Fruit fly (Drosophila melanogaster) whole organism, embryonic: ENCODE data around the gene Snapin.

Source experiments
- Aef1 ChIP-seq: fragments of 200-800 bp; sonication (Bioruptor generic); IDR thresholded peaks from 3 replicates; pipeline ENCODE4 v1.3.6; 2022; ENCODE audit warnings: missing biosample characterization, missing genetic modification characterization
- C15 ChIP-seq: fragments of 200-800 bp; sonication (Bioruptor generic); IDR thresholded peaks from 3 replicates; pipeline ENCODE4 v1.3.6; 2022; ENCODE audit warnings: missing biosample characterization, missing genetic modification characterization
- CG10654 ChIP-seq: fragments of 200-800 bp; sonication (Bioruptor generic); optimal IDR thresholded peaks from 2 replicates; lab custom pipeline; 2016; ENCODE audit warnings: missing biosample characterization, missing genetic modification characterization
- CG11398 ChIP-seq: fragments of 200-800 bp; sonication (Bioruptor generic); optimal IDR thresholded peaks from 2 replicates; lab custom pipeline; 2016; ENCODE audit warnings: missing biosample characterization, missing genetic modification characterization
- CG12155 ChIP-seq: fragments of 200-800 bp; sonication (Bioruptor generic); optimal IDR thresholded peaks from 3 replicates; lab custom pipeline; 2016; ENCODE audit warnings: missing biosample characterization, missing genetic modification characterization
- CG12659 ChIP-seq: fragments of 200-800 bp; sonication (Bioruptor generic); optimal IDR thresholded peaks from 3 replicates; lab custom pipeline; 2017; ENCODE audit warnings: mild to moderate bottlenecking, missing biosample characterization, missing genetic modification reagents, missing genetic modification characterization
- CG13296 ChIP-seq: fragments of 200-800 bp; sonication (Bioruptor generic); optimal IDR thresholded peaks from 3 replicates; lab custom pipeline; 2018; ENCODE audit warnings: missing biosample characterization, mild to moderate bottlenecking, missing genetic modification characterization
- CG14667 ChIP-seq: fragments of 200-800 bp; sonication (Bioruptor generic); IDR thresholded peaks from 2 replicates; pipeline ENCODE4 v1.3.6; 2022; ENCODE audit warnings: missing biosample characterization, missing genetic modification characterization
- CG16863 ChIP-seq: fragments of 200-800 bp; sonication (Bioruptor generic); optimal IDR thresholded peaks from 3 replicates; lab custom pipeline; 2016; ENCODE audit warnings: missing biosample characterization, missing genetic modification characterization
- CG18011 ChIP-seq: fragments of 200-800 bp; sonication (Bioruptor generic); optimal IDR thresholded peaks from 2 replicates; lab custom pipeline; 2017; ENCODE audit warnings: missing biosample characterization, missing genetic modification characterization, mild to moderate bottlenecking, moderate library complexity, missing genotype
- CG2116 ChIP-seq: fragments of 200-800 bp; sonication (Bioruptor generic); optimal IDR thresholded peaks from 3 replicates; lab custom pipeline; 2018; ENCODE audit warnings: missing biosample characterization, mild to moderate bottlenecking, missing genetic modification characterization
- CG2120 ChIP-seq: fragments of 200-800 bp; sonication (Bioruptor generic); optimal IDR thresholded peaks from 3 replicates; lab custom pipeline; 2016; ENCODE audit warnings: missing biosample characterization, missing genetic modification characterization
- CG2129 ChIP-seq: fragments of 200-800 bp; sonication (Bioruptor generic); IDR thresholded peaks from 2 replicates; pipeline ENCODE4 v1.3.6; 2022; ENCODE audit warnings: missing biosample characterization, missing genetic modification characterization; ENCODE audit not compliant: partially characterized antibody
- CG30020 ChIP-seq: fragments of 200-800 bp; optimal IDR thresholded peaks from 2 replicates; lab custom pipeline; 2019; ENCODE audit warnings: missing biosample characterization, mild to moderate bottlenecking, missing genetic modification characterization, moderate library complexity
- CG31388 ChIP-seq: fragments of 200-800 bp; sonication (Bioruptor generic); optimal IDR thresholded peaks from 2 replicates; lab custom pipeline; 2016; ENCODE audit warnings: missing biosample characterization, missing genetic modification characterization
- CG4424 ChIP-seq: fragments of 200-800 bp; sonication (Bioruptor generic); optimal IDR thresholded peaks from 3 replicates; lab custom pipeline; 2016; ENCODE audit warnings: missing biosample characterization, missing genetic modification characterization
- CG4707 ChIP-seq: fragments of 200-800 bp; sonication (Bioruptor generic); optimal IDR thresholded peaks from 2 replicates; lab custom pipeline; 2018; ENCODE audit warnings: missing biosample characterization, mild to moderate bottlenecking, missing genetic modification characterization, moderate library complexity
- CG5953 ChIP-seq: fragments of 200-800 bp; sonication (Bioruptor generic); IDR thresholded peaks from 2 replicates; pipeline ENCODE4 v1.3.6; 2022; ENCODE audit warnings: missing biosample characterization, missing genetic modification characterization
- CG7372 ChIP-seq: fragments of 200-800 bp; sonication (Bioruptor generic); IDR thresholded peaks from 2 replicates; pipeline ENCODE4 v1.3.6; 2022; ENCODE audit warnings: missing biosample characterization, missing genetic modification characterization
- CG8281 ChIP-seq: fragments of 200-800 bp; sonication (Bioruptor generic); optimal IDR thresholded peaks from 2 replicates; lab custom pipeline; 2018; ENCODE audit warnings: missing biosample characterization, mild to moderate bottlenecking, missing genetic modification characterization, moderate library complexity
- CG8359 ChIP-seq: fragments of 200-800 bp; sonication (Bioruptor generic); optimal IDR thresholded peaks from 2 replicates; lab custom pipeline; 2017; ENCODE audit warnings: missing biosample characterization, mild to moderate bottlenecking, missing genetic modification characterization, borderline replicate concordance
- CrebB ChIP-seq: fragments of 200-800 bp; sonication (Bioruptor generic); optimal IDR thresholded peaks from 3 replicates; lab custom pipeline; 2018; ENCODE audit warnings: missing biosample characterization, mild to moderate bottlenecking, missing genetic modification characterization
- D19A ChIP-seq: fragments of 200-800 bp; optimal IDR thresholded peaks from 3 replicates; lab custom pipeline; 2019; ENCODE audit warnings: missing biosample characterization, mild to moderate bottlenecking, missing genetic modification characterization, moderate library complexity
- Dek ChIP-seq: fragments of 200-800 bp; sonication (Bioruptor generic); optimal IDR thresholded peaks from 3 replicates; lab custom pipeline; 2019; ENCODE audit warnings: missing biosample characterization, mild to moderate bottlenecking, missing genetic modification characterization, moderate library complexity
- Doc3 ChIP-seq: fragments of 200-800 bp; sonication (Bioruptor generic); IDR thresholded peaks from 3 replicates; pipeline ENCODE4 v1.3.6; 2022; ENCODE audit warnings: missing biosample characterization, missing genetic modification characterization; ENCODE audit not compliant: partially characterized antibody
- HLHmδ ChIP-seq: fragments of 200-800 bp; sonication (Bioruptor generic); optimal IDR thresholded peaks from 2 replicates; lab custom pipeline; 2018; ENCODE audit warnings: missing biosample characterization, mild to moderate bottlenecking, missing genetic modification characterization, moderate library complexity
- Hand ChIP-seq: fragments of 200-800 bp; sonication (Bioruptor generic); optimal IDR thresholded peaks from 2 replicates; lab custom pipeline; 2017; ENCODE audit warnings: mild to moderate bottlenecking, missing biosample characterization, missing genetic modification reagents, missing genetic modification characterization
- MBD-R2 ChIP-seq: fragments of 200-800 bp; sonication (Bioruptor generic); IDR thresholded peaks from 2 replicates; pipeline ENCODE4 v1.3.6; 2022; ENCODE audit warnings: missing biosample characterization, missing genetic modification characterization
- Meics ChIP-seq: fragments of 200-800 bp; sonication (Bioruptor generic); optimal IDR thresholded peaks from 2 replicates; lab custom pipeline; 2017; ENCODE audit warnings: missing biosample characterization, mild to moderate bottlenecking, missing genetic modification characterization
- NK7.1 ChIP-seq: fragments of 200-800 bp; sonication (Bioruptor generic); optimal IDR thresholded peaks from 3 replicates; lab custom pipeline; 2016; ENCODE audit warnings: missing biosample characterization, missing genetic modification characterization
- PHDP ChIP-seq: fragments of 200-800 bp; sonication (Bioruptor generic); optimal IDR thresholded peaks from 3 replicates; lab custom pipeline; 2018; ENCODE audit warnings: missing biosample characterization, mild to moderate bottlenecking, missing genetic modification characterization, moderate library complexity
- Ssrp ChIP-seq: fragments of 200-800 bp; sonication (Bioruptor generic); optimal IDR thresholded peaks from 2 replicates; lab custom pipeline; 2018; ENCODE audit warnings: missing biosample characterization, mild to moderate bottlenecking, missing genetic modification characterization, moderate library complexity
- Stat92E ChIP-seq, 3 experiments: fragments of >200 bp in 2 of 3; fragments of 200-800 bp in 1 of 3; sonication (Bioruptor generic) in 1 of 3; optimal IDR thresholded peaks; 2 replicates each; lab custom pipeline; 2017 to 2019; ENCODE audit warnings: missing biosample characterization in 3 of 3, missing genetic modification characterization in 3 of 3, mild to moderate bottlenecking in 1 of 3, moderate library complexity in 1 of 3
- TFAM ChIP-seq: fragments of 200-800 bp; sonication (Bioruptor generic); optimal IDR thresholded peaks from 2 replicates; lab custom pipeline; 2017; ENCODE audit warnings: missing biosample characterization, missing genetic modification characterization, inconsistent platforms
- cad ChIP-seq: fragments of >200 bp; optimal IDR thresholded peaks from 2 replicates; lab custom pipeline; 2017; ENCODE audit warnings: missing biosample characterization, missing genetic modification characterization
- cg ChIP-seq: fragments of 200-800 bp; sonication (Bioruptor generic); optimal IDR thresholded peaks from 3 replicates; lab custom pipeline; 2019; ENCODE audit warnings: missing biosample characterization, mild to moderate bottlenecking, missing genetic modification characterization, moderate library complexity
- fd102C ChIP-seq: fragments of 200-800 bp; sonication (Bioruptor generic); optimal IDR thresholded peaks from 2 replicates; lab custom pipeline; 2018; ENCODE audit warnings: missing biosample characterization, mild to moderate bottlenecking, missing genetic modification characterization, moderate library complexity
- fd64A ChIP-seq: fragments of 200-800 bp; sonication (Bioruptor generic); optimal IDR thresholded peaks from 3 replicates; lab custom pipeline; 2018; ENCODE audit warnings: missing biosample characterization, mild to moderate bottlenecking, missing genetic modification characterization
- gfzf ChIP-seq: fragments of 200-800 bp; sonication (Bioruptor generic); optimal IDR thresholded peaks from 2 replicates; lab custom pipeline; 2016; ENCODE audit warnings: missing biosample characterization, mild to moderate bottlenecking, missing genetic modification characterization, moderate library complexity
- grn ChIP-seq: fragments of 200-800 bp; sonication (Bioruptor generic); optimal IDR thresholded peaks from 3 replicates; lab custom pipeline; 2017; ENCODE audit warnings: missing biosample characterization, missing genetic modification characterization
- ham ChIP-seq: fragments of 200-800 bp; sonication (Bioruptor generic); IDR thresholded peaks from 2 replicates; pipeline ENCODE4 v1.3.6; 2022; ENCODE audit warnings: missing biosample characterization, missing genetic modification characterization
- inv ChIP-seq: fragments of 200-800 bp; sonication (Bioruptor generic); IDR thresholded peaks from 2 replicates; pipeline ENCODE4 v1.3.6; 2022; ENCODE audit warnings: missing biosample characterization, missing genetic modification characterization; ENCODE audit not compliant: partially characterized antibody
- lmd ChIP-seq: fragments of 200-800 bp; sonication (Bioruptor generic); IDR thresholded peaks from 2 replicates; pipeline ENCODE4 v1.3.6; 2022; ENCODE audit warnings: missing biosample characterization, missing genetic modification characterization
- mirr ChIP-seq: fragments of 200-800 bp; sonication (Bioruptor generic); optimal IDR thresholded peaks from 3 replicates; lab custom pipeline; 2018; ENCODE audit warnings: missing biosample characterization, mild to moderate bottlenecking, missing genetic modification characterization
- peb ChIP-seq: fragments of 200-800 bp; sonication (Bioruptor generic); IDR thresholded peaks from 2 replicates; pipeline ENCODE4 v1.3.6; 2022; ENCODE audit warnings: missing biosample characterization, missing genetic modification characterization
- sna ChIP-seq: fragments of 200-800 bp; sonication (Bioruptor generic); IDR thresholded peaks from 2 replicates; pipeline ENCODE4 v1.3.6; 2022; ENCODE audit warnings: missing biosample characterization, missing genetic modification characterization; ENCODE audit not compliant: partially characterized antibody
- tin ChIP-seq: fragments of 200-800 bp; sonication (Bioruptor generic); optimal IDR thresholded peaks from 3 replicates; lab custom pipeline; 2016; ENCODE audit warnings: missing biosample characterization, missing genetic modification characterization
- twi ChIP-seq: fragments of 200-800 bp; optimal IDR thresholded peaks from 2 replicates; lab custom pipeline; 2019; ENCODE audit warnings: missing biosample characterization, mild to moderate bottlenecking, missing genetic modification characterization, moderate library complexity

The Snapin gene

dm6 chr2L:2754437-2755322 lies 4.8 kb downstream of the Snapin start (continued):
- TF ChIP-seq CG8281, result peak; percentile 51
- TF ChIP-seq CrebB (tag; lab: Kevin White, UChicago), result peak; percentile 79
- peak; percentile 8 for TF ChIP-seq cad (GFP tag; lab: Kevin White, UChicago)
- TF ChIP-seq peb, result no peak
- TF ChIP-seq CG4707 (GFP tag; lab: Kevin White, UChicago), result peak; percentile 88
- peak; percentile 88 for TF ChIP-seq CG2120 (GFP tag; lab: Kevin White, UChicago)
- TF ChIP-seq Doc3 (GFP tag; lab: Robert Waterston, UW), result no peak
- TF ChIP-seq CG30020 (tag; lab: Kevin White, UChicago), result peak; percentile 58
- TF ChIP-seq CG8359 (GFP tag; lab: Kevin White, UChicago), result peak; percentile 74
- TF ChIP-seq CG10654, result peak; percentile 57
- no peak for TF ChIP-seq ham (GFP tag; lab: Robert Waterston, UW)
- TF ChIP-seq CG13296 (GFP tag; lab: Kevin White, UChicago), result peak; percentile 86
- peak; percentile 84 for TF ChIP-seq CG12659 (GFP tag; lab: Kevin White, UChicago)
- TF ChIP-seq tin (GFP tag; lab: Kevin White, UChicago), result peak; percentile 42
- TF ChIP-seq Aef1, result no peak
- TF ChIP-seq CG31388, result no peak
- peak; percentile 25 for TF ChIP-seq CG2116 (GFP tag; lab: Kevin White, UChicago)
- no peak for TF ChIP-seq cg
- TF ChIP-seq CG11398, result peak; percentile 51
- peak; percentile 82 for TF ChIP-seq HLHmδ (GFP tag; lab: Kevin White, UChicago)
- no peak for TF ChIP-seq lmd
- peak; percentile 79 for TF ChIP-seq CG4424 (GFP tag; lab: Kevin White, UChicago)
- TF ChIP-seq CG16863 (GFP tag; lab: Kevin White, UChicago), result peak; percentile 78
- peak; percentile 86 for TF ChIP-seq PHDP
- TF ChIP-seq Meics, result peak; percentile 91
- TF ChIP-seq D19A (tag; lab: Kevin White, UChicago), result peak; percentile 70
- no peak for TF ChIP-seq MBD-R2 (GFP tag; lab: Robert Waterston, UW)
- TF ChIP-seq inv (GFP tag; lab: Robert Waterston, UW), result no peak
- TF ChIP-seq TFAM (GFP tag; lab: Kevin White, UChicago), result peak; percentile 65
- no peak for TF ChIP-seq CG14667 (GFP tag; lab: Robert Waterston, UW)
- TF ChIP-seq fd102C (GFP tag; lab: Kevin White, UChicago), result no peak
- peak; percentile 82 for TF ChIP-seq Hand (GFP tag; lab: Kevin White, UChicago)
- TF ChIP-seq Stat92E (GFP tag; optimal IDR thresholded peaks at IDR 0.05; lab: Kevin White, UChicago), result no peak
- TF ChIP-seq NK7.1, result peak; percentile 84
- TF ChIP-seq twi (tag; lab: Kevin White, UChicago), result peak; percentile 54
- TF ChIP-seq sna (GFP tag; lab: Robert Waterston, UW), result no peak
- TF ChIP-seq CG2129 (GFP tag; lab: Robert Waterston, UW), result no peak
- TF ChIP-seq CG5953, result no peak
- peak; percentile 50 for TF ChIP-seq grn (GFP tag; lab: Kevin White, UChicago)
- peak; percentile 50 for TF ChIP-seq mirr (GFP tag; lab: Kevin White, UChicago)
- peak; percentile 62 for TF ChIP-seq CG12155 (GFP tag; lab: Kevin White, UChicago)
- TF ChIP-seq gfzf (GFP tag; lab: Kevin White, UChicago), result no peak
- no peak for TF ChIP-seq CG7372 (GFP tag; lab: Robert Waterston, UW)
- peak; percentile 76 for TF ChIP-seq Ssrp (tag; lab: Kevin White, UChicago)
- TF ChIP-seq C15, result no peak
- TF ChIP-seq CG18011 (GFP tag; lab: Kevin White, UChicago), result peak; percentile 46
- peak; percentile 86 for TF ChIP-seq Dek
- peak; percentile 88 for TF ChIP-seq fd64A (GFP tag; lab: Kevin White, UChicago)
